Worm (Caenorhabditis elegans) whole organism, L3 larva: ENCODE results near the gene txt-14.

ENCODE experiments used
- egl-27 ChIP-seq: sonication (generic microtip); optimal IDR thresholded peaks from 4 replicates; lab custom pipeline; 2017; ENCODE audit warnings: missing biosample characterization, missing genetic modification reagents, missing genetic modification characterization
- fos-1 ChIP-seq: fragments of 150-350 bp; optimal IDR thresholded peaks from 2 replicates; lab custom pipeline; 2014; ENCODE audit warnings: missing biosample characterization, missing genetic modification characterization
- nhr-23 ChIP-seq: fragments of 150-350 bp; optimal IDR thresholded peaks from 2 replicates; lab custom pipeline; 2014; ENCODE audit warnings: missing biosample characterization, missing genetic modification reagents, missing genetic modification characterization
- skn-1 ChIP-seq: fragments of 150-350 bp; optimal IDR thresholded peaks from 2 replicates; lab custom pipeline; 2014; ENCODE audit warnings: missing biosample characterization, missing genetic modification characterization
- tbx-2 ChIP-seq: sonication (generic microtip); optimal IDR thresholded peaks from 2 replicates; lab custom pipeline; 2016; ENCODE audit warnings: mild to moderate bottlenecking, missing genetic modification characterization, missing compliant biosample characterization

DNA sequence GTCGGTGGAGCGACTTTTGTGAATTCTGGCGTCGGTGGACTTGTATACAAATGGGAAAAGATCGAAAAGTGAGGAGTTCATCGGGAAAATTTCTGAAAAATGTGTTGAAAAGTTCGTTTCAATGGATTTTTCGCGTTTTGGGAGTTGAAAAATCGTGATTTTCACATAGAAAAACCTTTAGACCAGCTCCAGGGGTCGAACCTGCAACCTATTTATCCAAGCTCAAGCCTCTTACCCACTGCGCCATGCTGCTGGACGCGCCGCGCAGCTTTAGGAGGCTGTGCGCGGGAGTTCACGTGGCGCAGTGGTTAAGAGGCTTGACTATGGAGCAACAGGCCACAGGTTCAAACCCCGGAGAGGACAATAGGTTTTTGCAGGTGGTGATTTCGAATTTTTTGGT is 40.0 kb downstream of the txt-14 start, which contains the start of gene Y69H2.1:
- TF ChIP-seq egl-27 (tag; lab: Kevin White, UChicago): no peak
- TF ChIP-seq skn-1 (tag; lab: Kevin White, UChicago): no peak
- TF ChIP-seq fos-1: no peak
- TF ChIP-seq nhr-23 (tag; lab: Kevin White, UChicago): no peak
- no peak for TF ChIP-seq tbx-2 (tag; lab: Kevin White, UChicago)
